Worm (Caenorhabditis elegans) whole organism, L3 larva: ENCODE data around the gene mstr-2.

Experiments used
- R02D3.7 ChIP-seq: fragments of 150-350 bp; optimal IDR thresholded peaks from 2 replicates; lab custom pipeline; 2014; ENCODE audit warnings: missing biosample characterization, missing genetic modification characterization
- ZK546.5 ChIP-seq: sonication (generic microtip); optimal IDR thresholded peaks from 2 replicates; lab custom pipeline; 2017; ENCODE audit warnings: missing biosample characterization, missing genetic modification characterization
- aly-2 ChIP-seq: fragments of 150-350 bp; optimal IDR thresholded peaks from 2 replicates; lab custom pipeline; 2014; ENCODE audit warnings: missing biosample characterization, missing genetic modification characterization
- ama-1 ChIP-seq: fragments of 150-350 bp; optimal IDR thresholded peaks from 2 replicates; lab custom pipeline; 2018
- ceh-16 ChIP-seq: sonication (generic microtip); optimal IDR thresholded peaks from 2 replicates; lab custom pipeline; 2017; ENCODE audit warnings: missing biosample characterization, missing genetic modification characterization
- ceh-28 ChIP-seq: fragments of 150-350 bp; optimal IDR thresholded peaks from 2 replicates; lab custom pipeline; 2014; ENCODE audit warnings: missing biosample characterization, missing genetic modification reagents, missing genetic modification characterization
- ceh-82 ChIP-seq: fragments of 150-350 bp; optimal IDR thresholded peaks from 2 replicates; lab custom pipeline; 2014; ENCODE audit warnings: missing biosample characterization, missing genetic modification characterization
- ceh-9 ChIP-seq: sonication (generic microtip); optimal IDR thresholded peaks from 2 replicates; lab custom pipeline; 2018; ENCODE audit warnings: missing biosample characterization, missing genetic modification characterization
- daf-12 ChIP-seq: fragments of 150-350 bp; optimal IDR thresholded peaks from 2 replicates; lab custom pipeline; 2014; ENCODE audit warnings: missing biosample characterization, missing genetic modification reagents, missing genetic modification characterization
- egl-27 ChIP-seq: sonication (generic microtip); optimal IDR thresholded peaks from 4 replicates; lab custom pipeline; 2017; ENCODE audit warnings: missing biosample characterization, missing genetic modification reagents, missing genetic modification characterization
- egl-5 ChIP-seq: fragments of 150-350 bp; optimal IDR thresholded peaks from 2 replicates; lab custom pipeline; 2017; ENCODE audit warnings: missing biosample characterization, missing genetic modification reagents, missing genetic modification characterization, inconsistent platforms
- elt-1 ChIP-seq: fragments of 150-350 bp; optimal IDR thresholded peaks from 2 replicates; lab custom pipeline; 2014; ENCODE audit warnings: missing biosample characterization, missing genetic modification characterization
- elt-2 ChIP-seq: sonication (generic microtip); optimal IDR thresholded peaks from 2 replicates; lab custom pipeline; 2016; ENCODE audit warnings: missing genetic modification reagents, mild to moderate bottlenecking, missing genetic modification characterization, missing compliant biosample characterization
- elt-3 ChIP-seq, 3 experiments: fragments of 150-350 bp in 1 of 3; sonication (generic microtip) in 2 of 3; optimal IDR thresholded peaks; 2 replicates in 2 of 3; 4 replicates in 1 of 3; lab custom pipeline; 2014 to 2017; ENCODE audit warnings: missing biosample characterization in 3 of 3, missing genetic modification characterization in 3 of 3
- eor-1 ChIP-seq, 2 experiments: fragments of 150-350 bp; optimal IDR thresholded peaks; 2 replicates each; lab custom pipeline; 2014 to 2018; ENCODE audit warnings: missing biosample characterization in 2 of 2, missing genetic modification characterization in 2 of 2
- fkh-10 ChIP-seq: sonication (generic microtip); optimal IDR thresholded peaks from 2 replicates; lab custom pipeline; 2017; ENCODE audit warnings: missing biosample characterization, missing genetic modification reagents, missing genetic modification characterization
- fkh-2 ChIP-seq: fragments of 150-350 bp; optimal IDR thresholded peaks from 2 replicates; lab custom pipeline; 2014; ENCODE audit warnings: missing biosample characterization, missing genetic modification reagents, missing genetic modification characterization
- fos-1 ChIP-seq: fragments of 150-350 bp; optimal IDR thresholded peaks from 2 replicates; lab custom pipeline; 2014; ENCODE audit warnings: missing biosample characterization, missing genetic modification characterization
- hmg-11 ChIP-seq: sonication (generic microtip); optimal IDR thresholded peaks from 2 replicates; lab custom pipeline; 2016; ENCODE audit warnings: missing genetic modification characterization, missing compliant biosample characterization
- jun-1 ChIP-seq: fragments of 150-350 bp; optimal IDR thresholded peaks from 2 replicates; lab custom pipeline; 2014; ENCODE audit warnings: missing biosample characterization, missing genetic modification reagents, missing genetic modification characterization
- lin-15B ChIP-seq: fragments of 150-350 bp; optimal IDR thresholded peaks from 2 replicates; lab custom pipeline; 2014; ENCODE audit warnings: missing biosample characterization, missing genetic modification characterization
- lin-39 ChIP-seq: fragments of 150-350 bp; optimal IDR thresholded peaks from 2 replicates; lab custom pipeline; 2018; ENCODE audit warnings: missing biosample characterization, missing genetic modification reagents, missing genetic modification characterization
- lsy-12 ChIP-seq: sonication (generic microtip); optimal IDR thresholded peaks from 2 replicates; lab custom pipeline; 2016; ENCODE audit warnings: mild to moderate bottlenecking, missing genetic modification characterization, missing compliant biosample characterization
- mdl-1 ChIP-seq: fragments of 150-350 bp; optimal IDR thresholded peaks from 2 replicates; lab custom pipeline; 2014; ENCODE audit warnings: missing biosample characterization, missing genetic modification characterization
- mml-1 ChIP-seq: fragments of 150-350 bp; sonication (generic microtip); optimal IDR thresholded peaks from 3 replicates; lab custom pipeline; 2014; ENCODE audit warnings: missing biosample characterization, missing genetic modification characterization
- nfya-1 ChIP-seq: sonication (generic microtip); optimal IDR thresholded peaks from 2 replicates; lab custom pipeline; 2017; ENCODE audit warnings: missing genetic modification characterization, mild to moderate bottlenecking, missing compliant biosample characterization, antibody characterized with exemption, moderate library complexity; ENCODE audit not compliant: insufficient read depth
- nhr-11 ChIP-seq: fragments of 150-350 bp; optimal IDR thresholded peaks from 2 replicates; lab custom pipeline; 2014; ENCODE audit warnings: missing biosample characterization, missing genetic modification characterization
- nhr-12 ChIP-seq: fragments of 150-350 bp; optimal IDR thresholded peaks from 2 replicates; lab custom pipeline; 2014; ENCODE audit warnings: missing biosample characterization, missing genetic modification characterization
- nhr-23 ChIP-seq: fragments of 150-350 bp; optimal IDR thresholded peaks from 2 replicates; lab custom pipeline; 2014; ENCODE audit warnings: missing biosample characterization, missing genetic modification reagents, missing genetic modification characterization
- nhr-237 ChIP-seq: fragments of 150-350 bp; optimal IDR thresholded peaks from 2 replicates; lab custom pipeline; 2014; ENCODE audit warnings: missing biosample characterization, missing genetic modification characterization
- nhr-25 ChIP-seq: sonication (generic microtip); optimal IDR thresholded peaks from 2 replicates; lab custom pipeline; 2017; ENCODE audit warnings: missing biosample characterization, missing genetic modification characterization
- nhr-28 ChIP-seq: fragments of 150-350 bp; optimal IDR thresholded peaks from 2 replicates; lab custom pipeline; 2014; ENCODE audit warnings: missing biosample characterization, missing genetic modification characterization
- nhr-43 ChIP-seq: sonication (generic microtip); optimal IDR thresholded peaks from 2 replicates; lab custom pipeline; 2016; ENCODE audit warnings: mild to moderate bottlenecking, missing genetic modification characterization, missing compliant biosample characterization; ENCODE audit not compliant: poor library complexity, severe bottlenecking
- nhr-67 ChIP-seq: fragments of 150-350 bp; optimal IDR thresholded peaks from 2 replicates; lab custom pipeline; 2014; ENCODE audit warnings: missing biosample characterization, missing genetic modification characterization
- nhr-76 ChIP-seq: fragments of 150-350 bp; sonication (generic microtip); optimal IDR thresholded peaks from 5 replicates; lab custom pipeline; 2014; ENCODE audit warnings: missing biosample characterization, missing genetic modification characterization
- nhr-77 ChIP-seq: fragments of 150-350 bp; optimal IDR thresholded peaks from 2 replicates; lab custom pipeline; 2014; ENCODE audit warnings: missing biosample characterization, missing genetic modification characterization
- pha-4 ChIP-seq: fragments of 150-350 bp; optimal IDR thresholded peaks from 2 replicates; lab custom pipeline; 2014; ENCODE audit warnings: missing biosample characterization, missing genetic modification reagents, missing genetic modification characterization
- pqm-1 ChIP-seq: fragments of 150-350 bp; optimal IDR thresholded peaks from 2 replicates; lab custom pipeline; 2017; ENCODE audit warnings: missing biosample characterization, missing genetic modification characterization, inconsistent platforms
- sea-2 ChIP-seq: fragments of 150-350 bp; sonication (generic microtip); optimal IDR thresholded peaks from 4 replicates; lab custom pipeline; 2014; ENCODE audit warnings: missing biosample characterization, missing genetic modification reagents, missing genetic modification characterization
- skn-1 ChIP-seq: fragments of 150-350 bp; optimal IDR thresholded peaks from 2 replicates; lab custom pipeline; 2014; ENCODE audit warnings: missing biosample characterization, missing genetic modification characterization
- snpc-4 ChIP-seq: fragments of 150-350 bp; optimal IDR thresholded peaks from 2 replicates; lab custom pipeline; 2014; ENCODE audit warnings: missing biosample characterization, missing genetic modification characterization
- tbx-2 ChIP-seq: sonication (generic microtip); optimal IDR thresholded peaks from 2 replicates; lab custom pipeline; 2016; ENCODE audit warnings: mild to moderate bottlenecking, missing genetic modification characterization, missing compliant biosample characterization
- unc-39 ChIP-seq: sonication (generic microtip); optimal IDR thresholded peaks from 4 replicates; lab custom pipeline; 2017; ENCODE audit warnings: missing biosample characterization, missing genetic modification characterization
- unc-62 ChIP-seq: fragments of 150-350 bp; sonication (generic microtip); optimal IDR thresholded peaks from 4 replicates; lab custom pipeline; 2014; ENCODE audit warnings: missing biosample characterization, missing genetic modification reagents, missing genetic modification characterization
- zag-1 ChIP-seq: fragments of 150-350 bp; optimal IDR thresholded peaks from 2 replicates; lab custom pipeline; 2014; ENCODE audit warnings: missing biosample characterization, missing genetic modification characterization
- ztf-11 ChIP-seq: fragments of 150-350 bp; optimal IDR thresholded peaks from 2 replicates; lab custom pipeline; 2014; ENCODE audit warnings: missing biosample characterization, missing genetic modification characterization
- ztf-4 ChIP-seq: fragments of 150-350 bp; optimal IDR thresholded peaks from 2 replicates; lab custom pipeline; 2014; ENCODE audit warnings: missing biosample characterization, missing genetic modification characterization

The mstr-2 gene

DNA sequence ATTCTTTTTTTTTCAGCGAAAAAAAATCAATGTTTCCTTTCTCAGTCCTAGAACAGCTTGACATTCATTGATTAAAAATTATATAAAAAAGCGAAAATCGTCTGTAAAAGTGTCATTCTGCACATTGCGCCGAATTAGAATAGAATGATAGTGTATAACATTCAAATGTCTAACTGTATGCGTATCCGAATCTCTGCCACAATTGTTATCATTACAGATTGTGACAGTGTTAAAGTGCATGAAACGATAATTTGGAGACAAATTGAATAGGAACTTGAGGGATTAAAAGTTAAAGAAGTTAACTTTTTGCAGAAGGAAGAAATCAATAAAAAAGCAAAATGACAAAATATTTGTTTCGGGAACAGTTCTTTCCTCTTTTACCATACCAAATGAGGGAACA lies 522 bp upstream of the mstr-2 start:
- TF ChIP-seq tbx-2 (tag; lab: Kevin White, UChicago) (no peak), pqm-1 (peak; percentile 6), R02D3.7 (tag; lab: Kevin White, UChicago) (no peak), elt-2 (tag; lab: Kevin White, UChicago) (peak; percentile 64)

DNA sequence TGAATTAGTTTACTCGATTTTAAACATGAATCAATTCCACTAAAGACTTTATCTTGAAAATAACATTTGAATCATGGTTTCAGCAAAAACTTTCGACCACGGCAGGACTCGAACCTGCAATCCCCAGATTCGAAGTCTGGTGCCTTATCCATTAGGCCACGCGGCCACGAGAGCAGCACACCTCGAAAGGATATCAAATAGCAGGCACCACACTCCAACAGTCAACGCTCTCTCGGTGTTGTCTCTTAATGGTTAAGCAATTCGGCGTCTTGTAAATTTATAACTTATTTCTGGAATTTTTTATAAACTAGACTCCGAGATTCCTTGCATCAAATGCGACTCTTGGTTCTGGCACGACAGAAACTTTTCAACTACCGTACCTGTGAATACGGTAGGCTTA lies 1.9 kb downstream of the mstr-2 start:
- TF ChIP-seq pqm-1 = peak; percentile 8
- no peak for TF ChIP-seq unc-62
- no peak for TF ChIP-seq nhr-25 (tag; lab: Kevin White, UChicago)
- peak; percentile 31 for TF ChIP-seq lin-15B (tag; lab: Kevin White, UChicago)
- no peak for TF ChIP-seq nhr-67 (tag; lab: Kevin White, UChicago)
- TF ChIP-seq ceh-9 = no peak
- TF ChIP-seq unc-39 (tag; lab: Kevin White, UChicago) = no peak
- TF ChIP-seq elt-1 (tag; lab: Kevin White, UChicago) = no peak
- TF ChIP-seq nhr-23 (tag; lab: Kevin White, UChicago) = peak; percentile 56
- no peak for TF ChIP-seq mdl-1 (tag; lab: Kevin White, UChicago)
- TF ChIP-seq eor-1 (tag; optimal IDR thresholded peaks at IDR 0.05; lab: Kevin White, UChicago) = no peak
- TF ChIP-seq egl-5 (tag; lab: Kevin White, UChicago) = no peak
- TF ChIP-seq fkh-2 (tag; lab: Kevin White, UChicago) = no peak
- TF ChIP-seq ceh-82 (tag; lab: Kevin White, UChicago) = no peak
- no peak for TF ChIP-seq elt-3 (tag; optimal IDR thresholded peaks at IDR 0.05; lab: Kevin White, UChicago)
- peak; percentile 60 for TF ChIP-seq nfya-1 (tag; lab: Kevin White, UChicago)
- no peak for TF ChIP-seq nhr-28 (tag; lab: Kevin White, UChicago)
- no peak for TF ChIP-seq sea-2
- peak; percentile 52 for TF ChIP-seq tbx-2 (tag; lab: Kevin White, UChicago)
- no peak for TF ChIP-seq nhr-76
- no peak for TF ChIP-seq fkh-10 (GFP tag; lab: Kevin White, UChicago)
- TF ChIP-seq lin-39 (tag; lab: Kevin White, UChicago) = peak; percentile 28
- TF ChIP-seq mml-1 (tag; lab: Kevin White, UChicago) = no peak
- TF ChIP-seq jun-1 (tag; lab: Kevin White, UChicago) = peak; percentile 18
- no peak for TF ChIP-seq ceh-28
- no peak for TF ChIP-seq aly-2
- peak; percentile 89 for TF ChIP-seq lsy-12 (tag; lab: Kevin White, UChicago)
- peak; percentile 78 for TF ChIP-seq nhr-43 (tag; lab: Kevin White, UChicago)
- TF ChIP-seq nhr-77 (tag; lab: Kevin White, UChicago) = no peak
- peak; percentile 48 for TF ChIP-seq elt-2 (tag; lab: Kevin White, UChicago)
- no peak for TF ChIP-seq skn-1 (tag; lab: Kevin White, UChicago)
- TF ChIP-seq daf-12 = no peak
- TF ChIP-seq snpc-4 (tag; lab: Kevin White, UChicago) = peak; percentile 28
- no peak for TF ChIP-seq fos-1 (tag; lab: Kevin White, UChicago)
- TF ChIP-seq nhr-12 (tag; lab: Kevin White, UChicago) = no peak
- TF ChIP-seq hmg-11 = no peak
- TF ChIP-seq pha-4 = peak; percentile 40
- peak; percentile 11 for TF ChIP-seq egl-27 (tag; lab: Kevin White, UChicago)
- no peak for TF ChIP-seq ceh-16
- TF ChIP-seq zag-1 (tag; lab: Kevin White, UChicago) = no peak
- TF ChIP-seq R02D3.7 (tag; lab: Kevin White, UChicago) = no peak
- TF ChIP-seq ztf-4 (tag; lab: Kevin White, UChicago) = no peak
- no peak for TF ChIP-seq ztf-11 (tag; lab: Kevin White, UChicago)
- TF ChIP-seq nhr-237 = no peak
- TF ChIP-seq nhr-11 (tag; lab: Kevin White, UChicago) = no peak
- peak; percentile 46 for TF ChIP-seq ama-1
- TF ChIP-seq ZK546.5 (tag; lab: Kevin White, UChicago) = no peak
